Worm (Caenorhabditis elegans): ENCODE results near the gene W04H10.5.

Gene W04H10.5

ce11 chrII:606033-606432, at the start of gene W04H10.5:
W04H10.5 (plus strand) TSS chrII:606333.
- TF ChIP-seq nhr-12 (tag; optimal IDR thresholded peaks at IDR 0.05): no peak
- TF ChIP-seq aly-2 (tag; optimal IDR thresholded peaks at IDR 0.05): no peak
- no peak for TF ChIP-seq ama-1 (optimal IDR thresholded peaks at IDR 0.05)
- TF ChIP-seq nhr-6 (tag; optimal IDR thresholded peaks at IDR 0.05): no peak
- no peak for TF ChIP-seq nhr-77 (tag; optimal IDR thresholded peaks at IDR 0.05)
- TF ChIP-seq ceh-82 (tag; optimal IDR thresholded peaks at IDR 0.05): no peak
- TF ChIP-seq mdl-1 (tag; optimal IDR thresholded peaks at IDR 0.05): no peak
- no peak for TF ChIP-seq elt-3 (tag; optimal IDR thresholded peaks at IDR 0.05)
- TF ChIP-seq nhr-10 (tag; optimal IDR thresholded peaks at IDR 0.05): no peak
- TF ChIP-seq ceh-16 (tag; optimal IDR thresholded peaks at IDR 0.05): no peak
- TF ChIP-seq gmeb-1 (tag; optimal IDR thresholded peaks at IDR 0.05): no peak
- no peak for TF ChIP-seq lsy-2 (tag; optimal IDR thresholded peaks at IDR 0.05)
- TF ChIP-seq C34F6.9 (tag; optimal IDR thresholded peaks at IDR 0.05): no peak
- no peak for TF ChIP-seq blmp-1 (tag; optimal IDR thresholded peaks at IDR 0.05; ENCODE audit: insufficient read depth)
- TF ChIP-seq ztf-1 (GFP tag; conservative IDR thresholded peaks at IDR 0.05): no peak
- no peak for TF ChIP-seq Y55F3AM.14 (GFP tag; optimal IDR thresholded peaks at IDR 0.05)
- TF ChIP-seq nhr-11 (tag; optimal IDR thresholded peaks at IDR 0.05): no peak
- no peak for TF ChIP-seq fos-1 (tag; optimal IDR thresholded peaks at IDR 0.05)
- no peak for TF ChIP-seq alr-1 (tag; optimal IDR thresholded peaks at IDR 0.05)

- TF ChIP-seq ceh-82 (tag; optimal IDR thresholded peaks at IDR 0.05): no peak
- TF ChIP-seq lsy-2 (tag; optimal IDR thresholded peaks at IDR 0.05): no peak
- no peak for TF ChIP-seq R02D3.7 (tag; optimal IDR thresholded peaks at IDR 0.05)
- TF ChIP-seq ama-1 (optimal IDR thresholded peaks at IDR 0.05): no peak
- no peak for TF ChIP-seq nhr-12 (tag; optimal IDR thresholded peaks at IDR 0.05)
Observed at ce11 chrII:568776-569175, 37.4 kb upstream of the W04H10.5 start, which contains the start of gene W08F4.5. W08F4.5 (minus strand) TSS chrII:568876.

ce11 chrII:572010-572409, 34.1 kb upstream of the W04H10.5 start, which contains the start of gene mlt-8:
mlt-8 (minus strand) TSS chrII:572110.
- TF ChIP-seq nhr-77 (tag; optimal IDR thresholded peaks at IDR 0.05): no peak
- TF ChIP-seq C34F6.9 (tag; optimal IDR thresholded peaks at IDR 0.05): no peak
- no peak for TF ChIP-seq F13H6.1 (tag; optimal IDR thresholded peaks at IDR 0.05)
- TF ChIP-seq ztf-11 (tag; optimal IDR thresholded peaks at IDR 0.05): no peak
- TF ChIP-seq unc-55 (GFP tag; optimal IDR thresholded peaks at IDR 0.05): no peak
- TF ChIP-seq snpc-4 (tag; optimal IDR thresholded peaks at IDR 0.05): no peak
- no peak for TF ChIP-seq nhr-25 (tag; optimal IDR thresholded peaks at IDR 0.05)
- no peak for TF ChIP-seq sma-9 (GFP tag; optimal IDR thresholded peaks at IDR 0.05)
- TF ChIP-seq sma-9 (tag; optimal IDR thresholded peaks at IDR 0.05): no peak
- TF ChIP-seq nhr-129 (tag; optimal IDR thresholded peaks at IDR 0.05): no peak

- TF ChIP-seq ceh-82 (tag; optimal IDR thresholded peaks at IDR 0.05): no peak
- TF ChIP-seq nhr-21 (tag; optimal IDR thresholded peaks at IDR 0.05): no peak
- TF ChIP-seq blmp-1 (tag; optimal IDR thresholded peaks at IDR 0.05; ENCODE audit: insufficient read depth): no peak
- no peak for TF ChIP-seq ztf-4 (tag; optimal IDR thresholded peaks at IDR 0.05)
- no peak for TF ChIP-seq C34F6.9 (tag; optimal IDR thresholded peaks at IDR 0.05)
- no peak for TF ChIP-seq elt-3 (tag; optimal IDR thresholded peaks at IDR 0.05)
- TF ChIP-seq sem-4 (tag; optimal IDR thresholded peaks at IDR 0.05): no peak
- no peak for TF ChIP-seq zag-1 (tag; optimal IDR thresholded peaks at IDR 0.05)
- no peak for TF ChIP-seq ZK546.5 (tag; optimal IDR thresholded peaks at IDR 0.05)
- TF ChIP-seq lin-11 (tag; optimal IDR thresholded peaks at IDR 0.05): no peak
Observed at ce11 chrII:574064-574463, 32.1 kb upstream of the W04H10.5 start.

- TF ChIP-seq unc-55 (GFP tag; optimal IDR thresholded peaks at IDR 0.05): no peak
- no peak for TF ChIP-seq fos-1 (tag; optimal IDR thresholded peaks at IDR 0.05)
- no peak for TF ChIP-seq unc-39 (tag; optimal IDR thresholded peaks at IDR 0.05)
- TF ChIP-seq nhr-77 (tag; optimal IDR thresholded peaks at IDR 0.05): no peak
- no peak for TF ChIP-seq sma-9 (GFP tag; optimal IDR thresholded peaks at IDR 0.05)
- TF ChIP-seq sma-9 (tag; optimal IDR thresholded peaks at IDR 0.05): no peak
- TF ChIP-seq ztf-1 (GFP tag; conservative IDR thresholded peaks at IDR 0.05): no peak
- TF ChIP-seq lin-13 (GFP tag; optimal IDR thresholded peaks at IDR 0.05): no peak
- TF ChIP-seq lsy-2 (tag; optimal IDR thresholded peaks at IDR 0.05): no peak
- no peak for TF ChIP-seq peb-1 (tag; optimal IDR thresholded peaks at IDR 0.05)
- TF ChIP-seq R02D3.7 (tag; optimal IDR thresholded peaks at IDR 0.05): no peak
Observed at ce11 chrII:577632-578031, 28.5 kb upstream of the W04H10.5 start, which contains the start of gene W08F4.7. W08F4.7 (minus strand) TSS chrII:577732.
